Worm (Caenorhabditis elegans) whole organism, L2 larva: ENCODE results near the gene F09G2.8.

Experiments used
- C34F6.9 ChIP-seq: fragments of 150-350 bp; optimal IDR thresholded peaks from 2 replicates; lab custom pipeline; 2014; ENCODE audit warnings: missing biosample characterization, missing genetic modification characterization
- F13H6.1 ChIP-seq: sonication (generic microtip); optimal IDR thresholded peaks from 2 replicates; lab custom pipeline; 2016; ENCODE audit warnings: missing genetic modification characterization, missing compliant biosample characterization
- R02D3.7 ChIP-seq: fragments of 150-350 bp; optimal IDR thresholded peaks from 2 replicates; lab custom pipeline; 2014; ENCODE audit warnings: missing biosample characterization, missing genetic modification characterization
- ZK546.5 ChIP-seq: sonication (generic microtip); optimal IDR thresholded peaks from 2 replicates; lab custom pipeline; 2017; ENCODE audit warnings: missing biosample characterization, missing genetic modification characterization
- ama-1 ChIP-seq: fragments of 150-350 bp; optimal IDR thresholded peaks from 2 replicates; lab custom pipeline; 2018; ENCODE audit warnings: inconsistent platforms
- blmp-1 ChIP-seq: sonication (generic microtip); optimal IDR thresholded peaks from 2 replicates; lab custom pipeline; 2017; ENCODE audit warnings: missing genetic modification characterization, mild to moderate bottlenecking, missing compliant biosample characterization, antibody characterized with exemption, moderate library complexity; ENCODE audit not compliant: insufficient read depth
- ceh-16 ChIP-seq: fragments of 150-350 bp; optimal IDR thresholded peaks from 2 replicates; lab custom pipeline; 2014; ENCODE audit warnings: missing biosample characterization, missing genetic modification characterization
- dmd-4 ChIP-seq: sonication (generic microtip); optimal IDR thresholded peaks from 2 replicates; lab custom pipeline; 2017; ENCODE audit warnings: missing biosample characterization, missing genetic modification characterization
- elt-1 ChIP-seq: fragments of 150-350 bp; optimal IDR thresholded peaks from 2 replicates; lab custom pipeline; 2014; ENCODE audit warnings: missing biosample characterization, missing genetic modification characterization
- elt-3 ChIP-seq: sonication (generic microtip); optimal IDR thresholded peaks from 2 replicates; lab custom pipeline; 2017; ENCODE audit warnings: missing biosample characterization, missing genetic modification characterization
- fos-1 ChIP-seq: fragments of 150-350 bp; optimal IDR thresholded peaks from 2 replicates; lab custom pipeline; 2014; ENCODE audit warnings: missing biosample characterization, missing genetic modification characterization
- gmeb-1 ChIP-seq: fragments of 150-350 bp; optimal IDR thresholded peaks from 2 replicates; lab custom pipeline; 2014; ENCODE audit warnings: missing biosample characterization, missing genetic modification characterization
- lin-11 ChIP-seq: fragments of 150-350 bp; sonication (generic microtip); optimal IDR thresholded peaks from 2 replicates; lab custom pipeline; 2014; ENCODE audit warnings: missing biosample characterization, missing genetic modification characterization, inconsistent platforms, mixed read lengths
- lin-13 ChIP-seq: fragments of 150-350 bp; optimal IDR thresholded peaks from 2 replicates; lab custom pipeline; 2014; ENCODE audit warnings: missing biosample characterization, missing genetic modification reagents, missing genetic modification characterization
- lin-39 ChIP-seq: fragments of 150-350 bp; optimal IDR thresholded peaks from 2 replicates; lab custom pipeline; 2014; ENCODE audit warnings: missing biosample characterization, missing genetic modification reagents, missing genetic modification characterization
- lsy-2 ChIP-seq, 2 experiments: fragments of 150-350 bp in 1 of 2; sonication (generic microtip) in 1 of 2; optimal IDR thresholded peaks; 2 replicates each; lab custom pipeline; 2014 to 2017; ENCODE audit warnings: missing biosample characterization in 2 of 2, missing genetic modification characterization in 2 of 2
- mab-5 ChIP-seq: fragments of 150-350 bp; optimal IDR thresholded peaks from 2 replicates; lab custom pipeline; 2014; ENCODE audit warnings: missing biosample characterization, missing genetic modification characterization
- nhr-10 ChIP-seq: sonication (generic microtip); optimal IDR thresholded peaks from 2 replicates; lab custom pipeline; 2017; ENCODE audit warnings: missing biosample characterization, missing genetic modification characterization
- nhr-21 ChIP-seq: fragments of 150-350 bp; optimal IDR thresholded peaks from 2 replicates; lab custom pipeline; 2014; ENCODE audit warnings: missing biosample characterization, missing genetic modification characterization
- nhr-25 ChIP-seq: fragments of 150-350 bp; sonication (generic microtip); optimal IDR thresholded peaks from 3 replicates; lab custom pipeline; 2014; ENCODE audit warnings: missing biosample characterization, missing genetic modification characterization
- nhr-6 ChIP-seq: fragments of 150-350 bp; optimal IDR thresholded peaks from 2 replicates; lab custom pipeline; 2014; ENCODE audit warnings: missing biosample characterization, missing genetic modification characterization
- peb-1 ChIP-seq: fragments of 150-350 bp; optimal IDR thresholded peaks from 2 replicates; lab custom pipeline; 2014; ENCODE audit warnings: missing biosample characterization, missing genetic modification characterization
- sma-3 ChIP-seq: sonication (generic microtip); optimal IDR thresholded peaks from 2 replicates; lab custom pipeline; 2016; ENCODE audit warnings: missing genetic modification reagents, missing genetic modification characterization, missing compliant biosample characterization
- sma-9 ChIP-seq, 2 experiments: fragments of 150-350 bp in 1 of 2; sonication (generic microtip) in 1 of 2; optimal IDR thresholded peaks; 2 replicates each; lab custom pipeline; 2014 to 2016; ENCODE audit warnings: missing genetic modification characterization in 2 of 2, mild to moderate bottlenecking in 1 of 2, missing biosample characterization in 1 of 2, missing compliant biosample characterization in 1 of 2, missing genetic modification reagents in 1 of 2, moderate library complexity in 1 of 2
- snpc-4 ChIP-seq: fragments of 150-350 bp; optimal IDR thresholded peaks from 2 replicates; lab custom pipeline; 2014; ENCODE audit warnings: missing biosample characterization, missing genetic modification characterization
- unc-55 ChIP-seq: fragments of 150-350 bp; sonication (generic microtip); optimal IDR thresholded peaks from 3 replicates; lab custom pipeline; 2014; ENCODE audit warnings: missing biosample characterization, missing genetic modification reagents, missing genetic modification characterization
- ztf-11 ChIP-seq: sonication (generic microtip); optimal IDR thresholded peaks from 2 replicates; lab custom pipeline; 2017; ENCODE audit warnings: missing biosample characterization, missing genetic modification characterization
- ztf-4 ChIP-seq: fragments of 150-350 bp; optimal IDR thresholded peaks from 2 replicates; lab custom pipeline; 2014; ENCODE audit warnings: missing biosample characterization, missing genetic modification characterization

F09G2.8 gene

ce11 chrV:7218988-7219387 is 25.5 kb upstream of the F09G2.8 start, which contains the start of gene C13F10.5:
Gene C13F10.5, minus strand, starts transcription at chrV:7219088.
- TF ChIP-seq C34F6.9 (tag; lab: Kevin White, UChicago) (no peak), peb-1 (tag; lab: Kevin White, UChicago) (no peak), sma-9 (GFP tag; optimal IDR thresholded peaks at IDR 0.05; lab: Kevin White, UChicago) (no peak), sma-9 (tag; optimal IDR thresholded peaks at IDR 0.05; lab: Kevin White, UChicago) (no peak), ztf-11 (tag; lab: Kevin White, UChicago) (no peak), blmp-1 (tag; lab: Kevin White, UChicago) (no peak), lin-13 (GFP tag; lab: Kevin White, UChicago) (no peak), fos-1 (no peak), nhr-6 (tag; lab: Kevin White, UChicago) (no peak)

ce11 chrV:7216016-7216415 is 22.6 kb upstream of the F09G2.8 start:
- peak; percentile 47 for TF ChIP-seq unc-55
- no peak for TF ChIP-seq fos-1
- TF ChIP-seq lsy-2 (tag; optimal IDR thresholded peaks at IDR 0.05; lab: Kevin White, UChicago) = peak in 1 of 2 experiments; percentile 3
- peak; percentile 12 for TF ChIP-seq C34F6.9 (tag; lab: Kevin White, UChicago)

- TF ChIP-seq blmp-1 (tag; lab: Kevin White, UChicago) = no peak
- no peak for TF ChIP-seq sma-3 (GFP tag; lab: Kevin White, UChicago)
- TF ChIP-seq elt-3 = no peak
- TF ChIP-seq elt-1 (tag; lab: Kevin White, UChicago) = no peak
- no peak for TF ChIP-seq nhr-10
- no peak for TF ChIP-seq ZK546.5 (tag; lab: Kevin White, UChicago)
- TF ChIP-seq lin-11 (tag; lab: Kevin White, UChicago) = no peak
- TF ChIP-seq dmd-4 (tag; lab: Kevin White, UChicago) = no peak
- no peak for TF ChIP-seq ama-1
- TF ChIP-seq C34F6.9 (tag; lab: Kevin White, UChicago) = no peak
- TF ChIP-seq lin-39 = no peak
- no peak for TF ChIP-seq ztf-4 (tag; lab: Kevin White, UChicago)
- TF ChIP-seq nhr-25 = no peak
- TF ChIP-seq snpc-4 (tag; lab: Kevin White, UChicago) = no peak
- no peak for TF ChIP-seq mab-5 (tag; lab: Kevin White, UChicago)
- no peak for TF ChIP-seq F13H6.1
- TF ChIP-seq, all 48 proteins: peak for 0
Measured at ce11 chrV:7214802-7215201, 21.3 kb upstream of the F09G2.8 start, which contains the start of gene soap-1. Gene soap-1, minus strand, starts transcription at chrV:7214902.

- TF ChIP-seq peb-1 (tag; lab: Kevin White, UChicago) (no peak), lin-39 (no peak), R02D3.7 (tag; lab: Kevin White, UChicago) (no peak), nhr-10 (no peak)
Measured at ce11 chrV:7209001-7209400, 15.5 kb upstream of the F09G2.8 start.

ce11 chrV:7201353-7201752 is 7.9 kb upstream of the F09G2.8 start:
- TF ChIP-seq nhr-21 (tag; lab: Kevin White, UChicago) = no peak
- TF ChIP-seq ama-1 = no peak
- TF ChIP-seq F13H6.1 = no peak
- TF ChIP-seq lsy-2 (tag; optimal IDR thresholded peaks at IDR 0.05; lab: Kevin White, UChicago) = no peak
- no peak for TF ChIP-seq C34F6.9 (tag; lab: Kevin White, UChicago)
- no peak for TF ChIP-seq lin-11 (tag; lab: Kevin White, UChicago)
- no peak for TF ChIP-seq lin-13 (GFP tag; lab: Kevin White, UChicago)

- no peak for TF ChIP-seq lin-13 (GFP tag; lab: Kevin White, UChicago)
- TF ChIP-seq blmp-1 (tag; lab: Kevin White, UChicago) = no peak
Measured at ce11 chrV:7199932-7200331, 6.5 kb upstream of the F09G2.8 start, which contains the start of gene F09G2.1. Gene F09G2.1, plus strand, starts transcription at chrV:7200232.

- TF ChIP-seq elt-1 (tag; lab: Kevin White, UChicago) = no peak
- no peak for TF ChIP-seq ceh-16 (tag; lab: Kevin White, UChicago)
- TF ChIP-seq unc-55 = no peak
- no peak for TF ChIP-seq C34F6.9 (tag; lab: Kevin White, UChicago)
- TF ChIP-seq gmeb-1 (tag; lab: Kevin White, UChicago) = no peak
- no peak for TF ChIP-seq ZK546.5 (tag; lab: Kevin White, UChicago)
Measured at ce11 chrV:7199077-7199476, 5.6 kb upstream of the F09G2.8 start.
